Fruit fly (Drosophila melanogaster) whole organism, wandering third instar larva: ENCODE data around the gene CG13461.
A peak's percentile ranks its signal among the peaks of the same experiment; 100 is the strongest.

Experiments
- CG32264 ChIP-seq: fragments of 200-800 bp; sonication (Bioruptor generic); optimal IDR thresholded peaks from 2 replicates; lab custom pipeline; 2016; ENCODE audit warnings: missing biosample characterization, missing genetic modification characterization
- CG9705 ChIP-seq: fragments of 200-800 bp; sonication (Bioruptor generic); optimal IDR thresholded peaks from 2 replicates; lab custom pipeline; 2018; ENCODE audit warnings: missing biosample characterization, mild to moderate bottlenecking, missing genetic modification characterization
- CrebA ChIP-seq: fragments of 200-800 bp; sonication (Bioruptor generic); optimal IDR thresholded peaks from 2 replicates; lab custom pipeline; 2016; ENCODE audit warnings: missing biosample characterization, mild to moderate bottlenecking, missing genetic modification characterization, borderline replicate concordance
- Dfd ChIP-seq: fragments of >200 bp; optimal IDR thresholded peaks from 2 replicates; lab custom pipeline; 2017; ENCODE audit warnings: missing biosample characterization, missing genetic modification characterization
- Dif ChIP-seq: fragments of 200-275, 200-300 bp; sonication (Bioruptor generic); optimal IDR thresholded peaks from 2 replicates; lab custom pipeline; 2018; ENCODE audit warnings: missing biosample characterization, missing genetic modification characterization; ENCODE audit not compliant: partially characterized antibody
- GATAd ChIP-seq: sonication (Bioruptor generic); optimal IDR thresholded peaks from 2 replicates; lab custom pipeline; 2016; ENCODE audit warnings: missing biosample characterization, missing genetic modification characterization
- HLH106 ChIP-seq: fragments of 200-800 bp; optimal IDR thresholded peaks from 3 replicates; lab custom pipeline; 2019; ENCODE audit warnings: missing biosample characterization, mild to moderate bottlenecking, missing genetic modification characterization, moderate library complexity
- Hr78 ChIP-seq: fragments of >200 bp; optimal IDR thresholded peaks from 2 replicates; lab custom pipeline; 2017; ENCODE audit warnings: missing biosample characterization, missing genetic modification characterization
- Hr83 ChIP-seq: fragments of 200-300 bp; sonication (Bioruptor generic); optimal IDR thresholded peaks from 2 replicates; lab custom pipeline; 2016; ENCODE audit warnings: missing biosample characterization, mild to moderate bottlenecking, missing genetic modification characterization, moderate library complexity; ENCODE audit not compliant: poor library complexity, severe bottlenecking
- Jra ChIP-seq: sonication (Bioruptor generic); optimal IDR thresholded peaks from 2 replicates; lab custom pipeline; 2016; ENCODE audit warnings: missing biosample characterization, missing genetic modification characterization
- Mio ChIP-seq: sonication (Bioruptor generic); optimal IDR thresholded peaks from 2 replicates; lab custom pipeline; 2016; ENCODE audit warnings: missing biosample characterization, missing genetic modification characterization
- Myc ChIP-seq: fragments of >200 bp; optimal IDR thresholded peaks from 2 replicates; lab custom pipeline; 2017
- N ChIP-seq: fragments of >200 bp; optimal IDR thresholded peaks from 2 replicates; lab custom pipeline; 2018; ENCODE audit warnings: missing biosample characterization, missing external identifiers, missing genetic modification characterization
- OdsH ChIP-seq: fragments of 200-800 bp; sonication (Bioruptor generic); optimal IDR thresholded peaks from 2 replicates; lab custom pipeline; 2016; ENCODE audit warnings: missing biosample characterization, mild to moderate bottlenecking, missing genetic modification characterization
- Sp1 ChIP-seq: fragments of 200-800 bp; sonication (Bioruptor generic); optimal IDR thresholded peaks from 3 replicates; lab custom pipeline; 2019; ENCODE audit warnings: missing biosample characterization, mild to moderate bottlenecking, missing genetic modification characterization, moderate library complexity
- Vsx2 ChIP-seq: fragments of 200-300, 225-300 bp; sonication (Bioruptor generic); optimal IDR thresholded peaks from 2 replicates; lab custom pipeline; 2018; ENCODE audit warnings: missing biosample characterization, missing genetic modification characterization; ENCODE audit not compliant: partially characterized antibody
- br ChIP-seq: fragments of 200-800 bp; sonication (Bioruptor generic); optimal IDR thresholded peaks from 2 replicates; lab custom pipeline; 2016; ENCODE audit warnings: missing biosample characterization, missing genetic modification characterization
- brk ChIP-seq: fragments of 200-800 bp; sonication (Bioruptor generic); optimal IDR thresholded peaks from 2 replicates; lab custom pipeline; 2016; ENCODE audit warnings: missing biosample characterization, mild to moderate bottlenecking, missing genetic modification characterization
- dl ChIP-seq, 2 experiments: fragments of 175-275, 200-275 bp in 1 of 2; fragments of 200-275 bp in 1 of 2; sonication (Bioruptor generic); optimal IDR thresholded peaks; lab custom pipeline; 2018; ENCODE audit warnings: mild to moderate bottlenecking in 2 of 2, missing biosample characterization in 2 of 2, missing genetic modification characterization in 2 of 2, moderate library complexity in 2 of 2; ENCODE audit not compliant: partially characterized antibody in 2 of 2, insufficient read depth in 1 of 2
- dmrt93B ChIP-seq: fragments of 200-800 bp; sonication (Bioruptor generic); optimal IDR thresholded peaks from 2 replicates; lab custom pipeline; 2018; ENCODE audit warnings: missing biosample characterization, mild to moderate bottlenecking, missing genetic modification characterization
- dsf ChIP-seq: sonication (Bioruptor generic); optimal IDR thresholded peaks from 2 replicates; lab custom pipeline; 2016; ENCODE audit warnings: missing biosample characterization, missing genetic modification characterization, borderline replicate concordance
- ey ChIP-seq: fragments of 200-800 bp; sonication (Bioruptor generic); optimal IDR thresholded peaks from 2 replicates; lab custom pipeline; 2016; ENCODE audit warnings: missing biosample characterization, missing genetic modification characterization
- foxo ChIP-seq, 2 experiments: fragments of 200-800 bp; sonication (Bioruptor generic); optimal IDR thresholded peaks; 2 replicates in 1 of 2; 3 replicates in 1 of 2; lab custom pipeline; 2016 to 2017; ENCODE audit warnings: missing biosample characterization in 2 of 2, missing genetic modification characterization in 2 of 2
- fru ChIP-seq: fragments of 200-800 bp; sonication (Bioruptor generic); optimal IDR thresholded peaks from 3 replicates; lab custom pipeline; 2016; ENCODE audit warnings: missing biosample characterization, mild to moderate bottlenecking, missing genetic modification characterization
- jim ChIP-seq: fragments of 175-275, 200-325 bp; sonication (Bioruptor generic); optimal IDR thresholded peaks from 2 replicates; lab custom pipeline; 2016; ENCODE audit warnings: missing biosample characterization, mild to moderate bottlenecking, missing genetic modification characterization
- pan ChIP-seq: fragments of >200 bp; optimal IDR thresholded peaks from 2 replicates; lab custom pipeline; 2017
- psq ChIP-seq: fragments of 200-800 bp; sonication (Bioruptor generic); optimal IDR thresholded peaks from 3 replicates; lab custom pipeline; 2017; ENCODE audit warnings: missing biosample characterization, mild to moderate bottlenecking, missing genetic modification characterization, moderate library complexity
- rgr ChIP-seq: fragments of 200-800 bp; sonication (Bioruptor generic); optimal IDR thresholded peaks from 3 replicates; lab custom pipeline; 2016; ENCODE audit warnings: missing biosample characterization, mild to moderate bottlenecking, missing genetic modification characterization
- sage ChIP-seq: fragments of 200-800 bp; sonication (Bioruptor generic); optimal IDR thresholded peaks from 2 replicates; lab custom pipeline; 2016; ENCODE audit warnings: missing biosample characterization, mild to moderate bottlenecking, missing genetic modification characterization
- sv ChIP-seq: fragments of 200-800 bp; sonication (Bioruptor generic); optimal IDR thresholded peaks from 3 replicates; lab custom pipeline; 2016; ENCODE audit warnings: missing biosample characterization, missing genetic modification characterization
- woc ChIP-seq: sonication (Bioruptor generic); optimal IDR thresholded peaks from 2 replicates; lab custom pipeline; 2016; ENCODE audit warnings: missing biosample characterization, mild to moderate bottlenecking, missing genetic modification characterization

Gene CG13461

DNA sequence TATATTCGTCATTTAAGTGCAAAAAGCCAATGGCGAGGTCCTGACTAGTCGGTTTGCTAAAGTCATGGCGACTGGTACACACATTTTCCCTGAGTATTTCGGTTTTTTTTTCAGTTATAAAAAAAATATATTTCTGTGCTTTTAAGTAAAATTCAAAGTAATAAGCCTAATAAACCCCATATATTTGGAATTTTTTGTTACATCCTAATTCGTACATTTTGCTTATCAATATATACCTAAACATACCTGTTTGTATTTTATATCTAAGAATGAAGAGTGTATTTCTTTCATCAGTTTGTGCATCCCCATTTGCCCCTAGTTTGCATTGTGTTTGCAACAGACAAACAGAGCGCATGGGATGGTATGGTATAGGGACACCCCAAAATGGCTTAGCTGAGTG, 16.7 kb downstream of the CG13461 start:
- TF ChIP-seq dmrt93B (GFP tag; lab: Kevin White, UChicago) (no peak), woc (GFP tag; lab: Kevin White, UChicago) (peak; percentile 21)

DNA sequence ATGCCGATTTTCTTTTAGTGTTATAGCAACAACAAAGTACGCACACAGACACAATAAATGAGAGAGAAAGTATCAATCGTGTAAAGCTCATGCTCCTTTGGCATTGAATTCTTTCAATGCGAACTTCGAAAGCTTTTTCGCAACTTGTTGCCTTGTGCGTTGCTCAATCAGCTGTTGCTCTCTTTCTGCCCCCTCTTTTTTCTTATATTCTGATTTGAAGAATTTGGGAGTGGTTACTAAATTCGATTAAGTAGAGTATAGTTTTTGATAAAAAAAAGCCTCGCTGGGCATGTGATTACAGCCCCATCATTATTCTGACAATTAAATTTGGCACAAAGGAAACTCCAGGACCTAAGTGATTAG, 17.6 kb downstream of the CG13461 start:
- TF ChIP-seq ey (no peak), Mio (no peak), rgr (GFP tag; lab: Kevin White, UChicago) (no peak), foxo (GFP tag; optimal IDR thresholded peaks at IDR 0.05; lab: Kevin White, UChicago) (no peak)
- TF ChIP-seq, all 38 proteins: peak for 0

DNA sequence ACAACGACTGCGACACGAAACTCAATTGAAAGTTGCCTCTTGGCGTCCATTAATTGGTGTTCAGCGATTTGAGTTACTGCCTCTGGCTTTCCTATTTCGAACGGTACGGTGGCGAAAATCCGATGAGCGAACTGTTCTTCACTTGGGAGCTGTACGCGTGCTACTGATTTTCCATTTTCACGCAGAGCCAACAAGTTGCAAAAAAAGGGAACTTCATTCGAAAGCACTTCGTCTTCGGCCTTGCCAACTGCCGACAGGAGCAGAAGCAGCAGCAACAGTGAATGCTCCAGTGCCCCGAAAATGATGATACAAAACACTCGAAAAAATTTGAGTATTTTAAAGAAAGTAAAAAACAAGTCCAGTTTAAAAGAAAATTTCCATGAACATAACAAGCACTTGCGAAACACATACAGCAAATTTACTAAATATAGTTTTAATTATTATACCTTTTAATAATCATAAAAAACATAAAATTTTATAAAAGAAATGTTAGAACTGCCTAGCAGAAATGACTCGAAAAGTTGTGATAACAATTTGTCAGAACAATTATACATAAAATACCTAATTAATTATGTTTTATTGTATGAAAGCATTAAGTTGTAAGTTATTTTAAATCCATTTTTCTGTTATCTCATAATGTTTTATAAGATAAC, 18.1 kb downstream of the CG13461 start:
- no peak for TF ChIP-seq Hr78 (GFP tag; lab: Kevin White, UChicago)
- peak in 1 of 2 experiments; percentile 0 for TF ChIP-seq foxo (GFP tag; optimal IDR thresholded peaks at IDR 0.05; lab: Kevin White, UChicago)
- TF ChIP-seq HLH106 (tag; lab: Kevin White, UChicago): peak; percentile 19

DNA sequence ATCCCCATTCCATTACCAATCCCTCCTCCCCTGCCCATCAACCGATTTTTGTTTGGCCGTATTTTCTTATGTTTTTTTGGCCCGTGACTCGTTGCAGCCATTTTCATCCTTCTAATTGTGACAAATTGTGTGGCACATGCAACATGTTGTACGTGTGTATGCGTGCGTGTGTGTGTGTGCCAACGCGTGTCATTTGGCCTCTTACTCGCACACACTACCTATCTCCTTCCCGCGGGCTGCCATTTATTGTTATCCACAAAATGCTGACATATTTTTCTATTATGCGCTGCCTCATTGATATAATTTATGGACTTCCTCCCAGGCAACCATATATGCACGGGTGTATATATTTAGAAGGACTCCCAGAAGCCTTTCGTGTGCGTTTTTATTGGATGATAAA, 20.5 kb downstream of the CG13461 start:
- TF ChIP-seq Dfd: peak; percentile 3
- TF ChIP-seq woc (GFP tag; lab: Kevin White, UChicago): no peak
- TF ChIP-seq OdsH (GFP tag; lab: Kevin White, UChicago): no peak
- no peak for TF ChIP-seq pan (lab: Kevin White, UChicago)
- no peak for TF ChIP-seq dmrt93B (GFP tag; lab: Kevin White, UChicago)
- no peak for TF ChIP-seq jim (GFP tag; lab: Kevin White, UChicago)
- TF ChIP-seq GATAd (GFP tag; lab: Kevin White, UChicago): no peak

DNA sequence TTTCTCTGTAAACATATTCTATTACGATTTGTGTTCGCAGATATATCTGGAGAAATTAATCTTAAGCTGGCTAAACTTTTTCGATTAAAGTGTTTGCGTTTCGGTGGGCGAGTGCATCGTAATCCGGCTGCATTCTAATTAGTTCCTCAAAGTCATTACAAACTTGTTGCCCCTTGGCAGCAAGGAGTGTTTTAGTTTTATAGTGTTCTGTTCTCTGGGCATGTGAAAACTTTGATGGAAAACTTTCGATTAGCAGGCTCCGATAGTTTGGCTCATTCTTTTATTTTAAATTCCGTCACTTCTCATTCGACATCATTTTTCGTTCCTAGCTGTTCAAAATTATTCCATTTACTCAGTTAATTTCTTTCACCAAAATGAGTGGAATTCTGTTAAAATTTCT, 29.1 kb downstream of the CG13461 start, which contains the start of gene CG32148:
CG32148 (plus strand) TSS at position 301 of the 400 bp plus-strand sequence.
- no peak for TF ChIP-seq Mio
- TF ChIP-seq Dif (GFP tag; lab: Kevin White, UChicago): no peak
- no peak for TF ChIP-seq Jra (GFP tag; lab: Kevin White, UChicago)
- TF ChIP-seq Hr78 (GFP tag; lab: Kevin White, UChicago): no peak
- TF ChIP-seq sage (GFP tag; lab: Kevin White, UChicago): no peak
- TF ChIP-seq brk: no peak
- TF ChIP-seq dl (GFP tag; optimal IDR thresholded peaks at IDR 0.05; lab: Kevin White, UChicago; ENCODE audit: insufficient read depth in 1 of 2, partially characterized antibody in 2 of 2): no peak
- no peak for TF ChIP-seq fru (GFP tag; lab: Kevin White, UChicago)
- TF ChIP-seq CG9705 (GFP tag; lab: Kevin White, UChicago): no peak
- no peak for TF ChIP-seq woc (GFP tag; lab: Kevin White, UChicago)
- TF ChIP-seq ey: no peak
- TF ChIP-seq Hr83: no peak

DNA sequence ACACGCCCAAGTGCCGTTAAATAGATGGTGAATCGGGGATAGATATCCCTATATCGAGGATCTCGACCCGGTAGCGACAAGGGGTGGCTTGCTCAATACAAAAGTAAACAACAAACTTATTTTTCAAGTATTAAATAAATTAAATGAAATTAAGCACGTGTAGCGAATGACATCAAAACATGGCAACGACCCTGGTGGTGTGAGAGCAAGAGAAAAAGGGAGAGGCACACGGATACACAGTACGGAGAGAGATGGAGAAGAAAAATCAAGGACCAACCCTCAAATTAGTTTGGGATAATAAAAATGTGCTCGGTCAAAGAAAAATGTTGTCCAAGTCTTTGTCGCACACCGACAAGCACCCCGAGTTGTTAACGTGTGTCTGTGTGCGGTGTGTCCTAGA, 31.3 kb downstream of the CG13461 start:
- TF ChIP-seq dsf (GFP tag; lab: Kevin White, UChicago) (no peak), Myc (lab: Kevin White, UChicago) (no peak), jim (GFP tag; lab: Kevin White, UChicago) (no peak), psq (GFP tag; lab: Kevin White, UChicago) (no peak), sv (GFP tag; lab: Kevin White, UChicago) (no peak), Dif (GFP tag; lab: Kevin White, UChicago) (no peak), br (no peak), woc (GFP tag; lab: Kevin White, UChicago) (no peak), ey (no peak), CrebA (GFP tag; lab: Kevin White, UChicago) (no peak), brk (no peak), Mio (no peak), CG32264 (GFP tag; lab: Kevin White, UChicago) (no peak), dmrt93B (GFP tag; lab: Kevin White, UChicago) (no peak), Vsx2 (GFP tag; lab: Kevin White, UChicago) (no peak), Hr83 (no peak), Sp1 (GFP tag; lab: Kevin White, UChicago) (no peak), OdsH (GFP tag; lab: Kevin White, UChicago) (no peak), Jra (GFP tag; lab: Kevin White, UChicago) (no peak), N (no peak)
